Worm (Caenorhabditis elegans) whole organism, young adult: ENCODE measurements around the gene aakg-2.

ENCODE experiments used
- B0336.3 ChIP-seq: fragments of 200-800 bp; sonication (Bioruptor generic); IDR thresholded peaks from 2 replicates; pipeline ENCODE4 v1.3.6; 2022; ENCODE audit warnings: missing genetic modification characterization, missing compliant biosample characterization
- D2030.7 ChIP-seq: fragments of 200-800 bp; sonication (Bioruptor generic); IDR thresholded peaks from 2 replicates; pipeline ENCODE4 v1.3.6; 2022; ENCODE audit warnings: missing genetic modification reagents, missing genetic modification characterization, missing compliant biosample characterization
- F23B12.7 ChIP-seq: sonication (generic microtip); optimal IDR thresholded peaks from 2 replicates; lab custom pipeline; 2017; ENCODE audit warnings: missing genetic modification characterization, mild to moderate bottlenecking, missing compliant biosample characterization, antibody characterized with exemption, moderate library complexity; ENCODE audit not compliant: insufficient read depth
- F49E8.2 ChIP-seq: sonication (generic microtip); optimal IDR thresholded peaks from 3 replicates; lab custom pipeline; 2017; ENCODE audit warnings: missing genetic modification characterization, mild to moderate bottlenecking, missing compliant biosample characterization, antibody characterized with exemption, moderate library complexity; ENCODE audit not compliant: insufficient read depth
- F55B11.4 ChIP-seq: sonication (generic microtip); optimal IDR thresholded peaks from 2 replicates; lab custom pipeline; 2016; ENCODE audit warnings: missing compliant biosample characterization, missing genetic modification characterization, borderline replicate concordance; ENCODE audit not compliant: insufficient read depth
- K12H6.12 ChIP-seq: fragments of 200-800 bp; sonication (Bioruptor generic); optimal IDR thresholded peaks from 2 replicates; lab custom pipeline; 2018; ENCODE audit warnings: mild to moderate bottlenecking, missing genetic modification characterization, missing compliant biosample characterization
- T26A5.8 ChIP-seq: sonication (generic microtip); optimal IDR thresholded peaks from 2 replicates; lab custom pipeline; 2016; ENCODE audit warnings: missing genetic modification characterization, missing compliant biosample characterization
- Y56A3A.18 ChIP-seq: fragments of 200-800 bp; sonication (Bioruptor generic); IDR thresholded peaks from 2 replicates; pipeline ENCODE4 v1.3.6; 2022; ENCODE audit warnings: missing genetic modification reagents, missing genetic modification characterization, missing compliant biosample characterization
- Y67H2A.10 ChIP-seq: fragments of 200-800 bp; sonication (Bioruptor generic); conservative IDR thresholded peaks from 2 replicates; pipeline ENCODE4 v1.3.6; 2022; ENCODE audit warnings: missing genetic modification reagents, missing genetic modification characterization, missing compliant biosample characterization
- akir-1 ChIP-seq: fragments of 200-800 bp; sonication (Bioruptor generic); optimal IDR thresholded peaks from 2 replicates; lab custom pipeline; 2018; ENCODE audit warnings: mild to moderate bottlenecking, missing genetic modification characterization, moderate library complexity, missing compliant biosample characterization
- aptf-2 ChIP-seq: fragments of 200-800 bp; sonication (Bioruptor generic); conservative IDR thresholded peaks from 2 replicates; pipeline ENCODE4 v1.3.6; 2022; ENCODE audit warnings: missing genetic modification reagents, missing genetic modification characterization, missing compliant biosample characterization
- athp-1 ChIP-seq: sonication (generic microtip); optimal IDR thresholded peaks from 2 replicates; lab custom pipeline; 2017; ENCODE audit warnings: mild to moderate bottlenecking, missing genetic modification characterization, missing compliant biosample characterization
- attf-3 ChIP-seq: fragments of 200-800 bp; sonication (Bioruptor generic); conservative IDR thresholded peaks from 2 replicates; pipeline ENCODE4 v1.3.6; 2022; ENCODE audit warnings: missing genetic modification reagents, missing genetic modification characterization, missing compliant biosample characterization
- attf-5 ChIP-seq: fragments of 200-800 bp; sonication (Bioruptor generic); optimal IDR thresholded peaks from 2 replicates; lab custom pipeline; 2018; ENCODE audit warnings: mild to moderate bottlenecking, missing genetic modification characterization, missing compliant biosample characterization
- cebp-1 ChIP-seq, 2 experiments: fragments of 200-800 bp in 1 of 2; sonication (Bioruptor generic) in 1 of 2; sonication (generic microtip) in 1 of 2; IDR thresholded peaks in 1 of 2; optimal IDR thresholded peaks in 1 of 2; 2 replicates each; pipeline versions ENCODE4 v1.3.6 to Lab custom; 2017 to 2022; ENCODE audit warnings: missing compliant biosample characterization in 2 of 2, missing genetic modification characterization in 2 of 2, mild to moderate bottlenecking in 1 of 2, missing genetic modification reagents in 1 of 2, moderate library complexity in 1 of 2
- ceh-100 ChIP-seq: fragments of 200-800 bp; sonication (Bioruptor generic); IDR thresholded peaks from 2 replicates; pipeline ENCODE4 v1.3.6; 2022; ENCODE audit warnings: missing genetic modification reagents, missing genetic modification characterization, missing compliant biosample characterization
- ceh-27 ChIP-seq: fragments of 200-800 bp; sonication (Bioruptor generic); optimal IDR thresholded peaks from 2 replicates; lab custom pipeline; 2018; ENCODE audit warnings: mild to moderate bottlenecking, missing genetic modification characterization, moderate library complexity, missing compliant biosample characterization
- ceh-40 ChIP-seq: fragments of 200-800 bp; sonication (Bioruptor generic); IDR thresholded peaks from 2 replicates; pipeline ENCODE4 v1.3.6; 2022; ENCODE audit warnings: missing genetic modification characterization, missing compliant biosample characterization
- dox-1 ChIP-seq: fragments of 200-800 bp; sonication (Bioruptor generic); IDR thresholded peaks from 2 replicates; pipeline ENCODE4 v1.3.6; 2022; ENCODE audit warnings: missing genetic modification reagents, missing genetic modification characterization, missing compliant biosample characterization
- egrh-3 ChIP-seq: fragments of 200-800 bp; sonication (Bioruptor generic); IDR thresholded peaks from 2 replicates; pipeline ENCODE4 v1.3.6; 2022; ENCODE audit warnings: missing genetic modification reagents, missing genetic modification characterization, missing compliant biosample characterization
- ets-4 ChIP-seq: fragments of 200-800 bp; sonication (Bioruptor generic); optimal IDR thresholded peaks from 2 replicates; lab custom pipeline; 2018; ENCODE audit warnings: mild to moderate bottlenecking, missing genetic modification characterization, missing compliant biosample characterization
- gei-17 ChIP-seq: fragments of 200-800 bp; sonication (Bioruptor generic); optimal IDR thresholded peaks from 2 replicates; lab custom pipeline; 2018; ENCODE audit warnings: mild to moderate bottlenecking, missing genetic modification characterization, missing compliant biosample characterization
- hlh-12 ChIP-seq: sonication (generic microtip); optimal IDR thresholded peaks from 2 replicates; lab custom pipeline; 2016; ENCODE audit warnings: missing genetic modification characterization, missing compliant biosample characterization
- hrde-1 ChIP-seq: sonication (generic microtip); optimal IDR thresholded peaks from 2 replicates; lab custom pipeline; 2016; ENCODE audit warnings: missing genetic modification characterization, mild to moderate bottlenecking, missing compliant biosample characterization, moderate library complexity, missing genotype, missing genetic modification reagents, borderline replicate concordance
- hsf-1 ChIP-seq: fragments of 200-800 bp; sonication (Bioruptor generic); IDR thresholded peaks from 2 replicates; pipeline ENCODE4 v1.3.6; 2022; ENCODE audit warnings: missing genetic modification reagents, missing genetic modification characterization, missing compliant biosample characterization
- let-526 ChIP-seq: fragments of 200-800 bp; sonication (Bioruptor generic); IDR thresholded peaks from 2 replicates; pipeline ENCODE4 v1.3.6; 2022; ENCODE audit warnings: missing genetic modification reagents, missing genetic modification characterization, missing compliant biosample characterization
- lin-40 ChIP-seq: sonication (generic microtip); optimal IDR thresholded peaks from 2 replicates; lab custom pipeline; 2016; ENCODE audit warnings: missing genetic modification characterization, mild to moderate bottlenecking, missing compliant biosample characterization, missing genotype, missing genetic modification reagents
- lin-54 ChIP-seq: fragments of 200-800 bp; sonication (Bioruptor generic); optimal IDR thresholded peaks from 2 replicates; lab custom pipeline; 2018; ENCODE audit warnings: mild to moderate bottlenecking, missing genetic modification characterization, missing compliant biosample characterization
- madf-10 ChIP-seq: sonication (generic microtip); optimal IDR thresholded peaks from 2 replicates; lab custom pipeline; 2016; ENCODE audit warnings: mild to moderate bottlenecking, missing genetic modification characterization, missing compliant biosample characterization
- madf-8 ChIP-seq: fragments of 200-800 bp; sonication (Bioruptor generic); conservative IDR thresholded peaks from 2 replicates; pipeline ENCODE4 v1.3.6; 2022; ENCODE audit warnings: missing genetic modification reagents, missing genetic modification characterization, missing compliant biosample characterization
- mcd-1 ChIP-seq: fragments of 200-800 bp; sonication (Bioruptor generic); IDR thresholded peaks from 2 replicates; pipeline ENCODE4 v1.3.6; 2022; ENCODE audit warnings: missing genetic modification reagents, missing genetic modification characterization, missing compliant biosample characterization
- nfya-2 ChIP-seq: fragments of 200-800 bp; sonication (Bioruptor generic); IDR thresholded peaks from 2 replicates; pipeline ENCODE4 v1.3.6; 2022; ENCODE audit warnings: missing genetic modification reagents, missing genetic modification characterization, missing compliant biosample characterization
- nhr-80 ChIP-seq: sonication (generic microtip); optimal IDR thresholded peaks from 2 replicates; lab custom pipeline; 2016; ENCODE audit warnings: missing genetic modification characterization, missing compliant biosample characterization
- nhr-90 ChIP-seq: sonication (generic microtip); optimal IDR thresholded peaks from 2 replicates; lab custom pipeline; 2016; ENCODE audit warnings: missing genotype, mild to moderate bottlenecking, missing genetic modification characterization, missing compliant biosample characterization
- rpc-1 ChIP-seq, 2 experiments: fragments of 150-350 bp in 1 of 2; sonication (generic microtip) in 1 of 2; optimal IDR thresholded peaks; 2 replicates each; lab custom pipeline; 2014 to 2018; ENCODE audit warnings: missing biosample characterization in 1 of 2, missing genetic modification characterization in 1 of 2, missing genetic modification reagents in 1 of 2, missing genotype in 1 of 2
- snpc-1.3 ChIP-seq: sonication (generic microtip); optimal IDR thresholded peaks from 2 replicates; lab custom pipeline; 2017; ENCODE audit warnings: missing genetic modification characterization, mild to moderate bottlenecking, missing compliant biosample characterization, antibody characterized with exemption, moderate library complexity, missing genotype, missing genetic modification reagents; ENCODE audit not compliant: insufficient read depth
- snpc-3.4 ChIP-seq: sonication (generic microtip); optimal IDR thresholded peaks from 2 replicates; lab custom pipeline; 2017; ENCODE audit warnings: missing genetic modification characterization, mild to moderate bottlenecking, missing compliant biosample characterization, antibody characterized with exemption, moderate library complexity, missing genotype, missing genetic modification reagents
- somi-1 ChIP-seq: fragments of 200-800 bp; sonication (Bioruptor generic); optimal IDR thresholded peaks from 2 replicates; lab custom pipeline; 2018; ENCODE audit warnings: mild to moderate bottlenecking, missing genetic modification characterization, missing compliant biosample characterization
- tbx-9 ChIP-seq: sonication (generic microtip); optimal IDR thresholded peaks from 2 replicates; lab custom pipeline; 2016; ENCODE audit warnings: borderline replicate concordance, missing genetic modification characterization, inconsistent platforms, missing compliant biosample characterization
- xnd-1 ChIP-seq: sonication (generic microtip); optimal IDR thresholded peaks from 2 replicates; lab custom pipeline; 2016; ENCODE audit warnings: missing genotype, missing genetic modification reagents, missing genetic modification characterization, missing compliant biosample characterization
- ztf-25 ChIP-seq: fragments of 200-800 bp; sonication (Bioruptor generic); IDR thresholded peaks from 2 replicates; pipeline ENCODE4 v1.3.6; 2022; ENCODE audit warnings: missing genetic modification reagents, missing genetic modification characterization, missing compliant biosample characterization

Gene aakg-2

DNA sequence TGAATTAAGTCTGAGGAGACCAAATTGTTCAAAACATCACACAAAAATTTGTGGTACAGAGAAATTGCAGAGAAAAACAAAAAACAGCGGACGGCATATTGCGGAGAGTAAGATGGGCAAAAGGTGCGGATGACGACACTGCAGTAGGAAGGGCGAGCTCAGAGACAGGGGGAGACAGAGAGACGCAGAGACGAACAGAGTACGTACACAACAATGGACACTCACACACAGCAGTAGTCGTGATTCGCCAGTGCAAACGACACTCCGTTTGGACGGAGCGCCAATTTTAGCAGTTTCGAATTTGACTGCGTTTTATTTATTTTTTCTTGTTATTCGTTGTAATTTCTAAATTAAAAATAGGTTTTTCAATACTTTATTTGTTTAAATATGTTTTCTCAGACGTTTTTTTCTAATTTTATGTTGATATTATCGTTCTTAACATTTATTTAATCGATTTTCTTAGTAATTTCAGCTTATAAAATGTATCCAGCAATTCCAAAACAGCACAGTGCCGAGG, 3.7 kb upstream of the aakg-2 start, which contains the start of gene T20F7.1 (continued):
- TF ChIP-seq Y56A3A.18 (GFP tag; lab: Robert Waterston, UW) (no peak), attf-5 (peak; percentile 51), B0336.3 (GFP tag; lab: Robert Waterston, UW) (no peak), lin-54 (no peak), ztf-25 (GFP tag; lab: Robert Waterston, UW) (no peak), nfya-2 (GFP tag; lab: Robert Waterston, UW) (no peak), F55B11.4 (tag; lab: Kevin White, UChicago) (no peak), snpc-3.4 (tag; lab: Kevin White, UChicago) (no peak), T26A5.8 (tag; lab: Kevin White, UChicago) (no peak), nhr-80 (peak; percentile 75), hrde-1 (tag; lab: Kevin White, UChicago) (no peak), tbx-9 (tag; lab: Kevin White, UChicago) (no peak), K12H6.12 (tag; lab: Kevin White, UChicago) (peak; percentile 66), ceh-27 (peak; percentile 74), gei-17 (GFP tag; lab: Kevin White, UChicago) (no peak), F49E8.2 (tag; lab: Kevin White, UChicago) (no peak), let-526 (no peak), hlh-12 (tag; lab: Kevin White, UChicago) (no peak), attf-3 (GFP tag; lab: Robert Waterston, UW) (peak; percentile 95), rpc-1 (optimal IDR thresholded peaks at IDR 0.05; lab: Kevin White, UChicago) (no peak), rpc-1 (tag; optimal IDR thresholded peaks at IDR 0.05; lab: Kevin White, UChicago) (no peak), somi-1 (GFP tag; lab: Kevin White, UChicago) (no peak), athp-1 (no peak), ceh-40 (GFP tag; lab: Robert Waterston, UW) (no peak), mcd-1 (GFP tag; lab: Robert Waterston, UW) (no peak; the same call in 1 of the 2 replicates), ceh-100 (GFP tag; lab: Robert Waterston, UW) (no peak), madf-10 (tag; lab: Kevin White, UChicago) (no peak), ets-4 (GFP tag; lab: Kevin White, UChicago) (no peak), D2030.7 (GFP tag; lab: Robert Waterston, UW) (no peak), madf-8 (GFP tag; lab: Robert Waterston, UW) (no peak), snpc-1.3 (tag; lab: Kevin White, UChicago) (no peak), akir-1 (GFP tag; lab: Kevin White, UChicago) (no peak), Y67H2A.10 (no peak), F23B12.7 (tag; lab: Kevin White, UChicago) (peak; percentile 31), nhr-90 (tag; lab: Kevin White, UChicago) (no peak), xnd-1 (tag; lab: Kevin White, UChicago) (no peak), hsf-1 (GFP tag; lab: Robert Waterston, UW) (no peak)
- TF ChIP-seq, all 124 proteins: peak for 16

DNA sequence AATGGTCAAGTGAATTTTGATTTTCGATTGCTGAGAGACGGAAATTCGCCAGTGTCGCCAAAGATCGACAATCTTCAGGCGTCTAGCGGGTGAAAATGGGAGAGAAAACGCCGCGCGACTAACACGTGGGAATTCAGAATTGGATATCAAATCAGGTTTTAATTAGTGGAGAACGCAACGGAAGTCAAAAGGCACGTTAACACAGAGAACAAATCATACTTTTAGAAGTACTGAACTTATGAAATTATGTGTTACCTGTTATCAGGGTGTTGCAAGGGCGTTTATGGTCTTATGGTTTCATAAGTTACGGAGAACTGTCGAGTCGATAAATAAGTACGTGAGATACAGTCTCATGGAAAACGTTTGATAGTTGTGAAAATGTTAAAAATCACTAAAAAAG, 2.5 kb upstream of the aakg-2 start:
- TF ChIP-seq nhr-80, result peak; percentile 64
- TF ChIP-seq madf-10 (tag; lab: Kevin White, UChicago), result no peak
- no peak for TF ChIP-seq egrh-3 (GFP tag; lab: Robert Waterston, UW)
- peak; percentile 28 for TF ChIP-seq somi-1 (GFP tag; lab: Kevin White, UChicago)
- no peak for TF ChIP-seq aptf-2
- peak; percentile 23 for TF ChIP-seq lin-40 (tag; lab: Kevin White, UChicago)
- TF ChIP-seq cebp-1 (GFP tag; IDR thresholded peaks at IDR 0.05; lab: Robert Waterston, UW), result peak; percentile 47; the same call in 1 of the 2 replicates
- TF ChIP-seq cebp-1 (tag; optimal IDR thresholded peaks at IDR 0.05; lab: Kevin White, UChicago), result peak; percentile 76
- 0 out of 2 replicates have a peak, but pooled peaks have one; percentile 13 for TF ChIP-seq dox-1 (GFP tag; lab: Robert Waterston, UW)
